Worm (Caenorhabditis elegans): ENCODE measurements around the gene C05B5.17.

- no peak for TF ChIP-seq W03F9.2 (tag; optimal IDR thresholded peaks at IDR 0.05)
- TF ChIP-seq him-1 (tag; optimal IDR thresholded peaks at IDR 0.05) = no peak
Measured at ce11 chrIII:9984604-9985003, 14.5 kb downstream of the C05B5.17 start.
